Worm (Caenorhabditis elegans) whole organism, L3 larva: ENCODE data around the gene R10E11.5.
A peak's percentile ranks its signal among the peaks of the same experiment; 100 is the strongest.

ENCODE experiments used
- R02D3.7 ChIP-seq: fragments of 150-350 bp; optimal IDR thresholded peaks from 2 replicates; lab custom pipeline; 2014; ENCODE audit warnings: missing biosample characterization, missing genetic modification characterization
- ZK546.5 ChIP-seq: sonication (generic microtip); optimal IDR thresholded peaks from 2 replicates; lab custom pipeline; 2017; ENCODE audit warnings: missing biosample characterization, missing genetic modification characterization
- ama-1 ChIP-seq: fragments of 150-350 bp; optimal IDR thresholded peaks from 2 replicates; lab custom pipeline; 2018
- ceh-16 ChIP-seq: sonication (generic microtip); optimal IDR thresholded peaks from 2 replicates; lab custom pipeline; 2017; ENCODE audit warnings: missing biosample characterization, missing genetic modification characterization
- ceh-28 ChIP-seq: fragments of 150-350 bp; optimal IDR thresholded peaks from 2 replicates; lab custom pipeline; 2014; ENCODE audit warnings: missing biosample characterization, missing genetic modification reagents, missing genetic modification characterization
- ceh-82 ChIP-seq: fragments of 150-350 bp; optimal IDR thresholded peaks from 2 replicates; lab custom pipeline; 2014; ENCODE audit warnings: missing biosample characterization, missing genetic modification characterization
- ceh-9 ChIP-seq: sonication (generic microtip); optimal IDR thresholded peaks from 2 replicates; lab custom pipeline; 2018; ENCODE audit warnings: missing biosample characterization, missing genetic modification characterization
- egl-27 ChIP-seq: sonication (generic microtip); optimal IDR thresholded peaks from 4 replicates; lab custom pipeline; 2017; ENCODE audit warnings: missing biosample characterization, missing genetic modification reagents, missing genetic modification characterization
- egl-5 ChIP-seq: fragments of 150-350 bp; optimal IDR thresholded peaks from 2 replicates; lab custom pipeline; 2017; ENCODE audit warnings: missing biosample characterization, missing genetic modification reagents, missing genetic modification characterization, inconsistent platforms
- elt-1 ChIP-seq: fragments of 150-350 bp; optimal IDR thresholded peaks from 2 replicates; lab custom pipeline; 2014; ENCODE audit warnings: missing biosample characterization, missing genetic modification characterization
- elt-2 ChIP-seq: sonication (generic microtip); optimal IDR thresholded peaks from 2 replicates; lab custom pipeline; 2016; ENCODE audit warnings: missing genetic modification reagents, mild to moderate bottlenecking, missing genetic modification characterization, missing compliant biosample characterization
- elt-3 ChIP-seq, 3 experiments: fragments of 150-350 bp in 1 of 3; sonication (generic microtip) in 2 of 3; optimal IDR thresholded peaks; 2 replicates in 2 of 3; 4 replicates in 1 of 3; lab custom pipeline; 2014 to 2017; ENCODE audit warnings: missing biosample characterization in 3 of 3, missing genetic modification characterization in 3 of 3
- eor-1 ChIP-seq, 2 experiments: fragments of 150-350 bp; optimal IDR thresholded peaks; 2 replicates each; lab custom pipeline; 2014 to 2018; ENCODE audit warnings: missing biosample characterization in 2 of 2, missing genetic modification characterization in 2 of 2
- fkh-10 ChIP-seq: sonication (generic microtip); optimal IDR thresholded peaks from 2 replicates; lab custom pipeline; 2017; ENCODE audit warnings: missing biosample characterization, missing genetic modification reagents, missing genetic modification characterization
- fkh-2 ChIP-seq: fragments of 150-350 bp; optimal IDR thresholded peaks from 2 replicates; lab custom pipeline; 2014; ENCODE audit warnings: missing biosample characterization, missing genetic modification reagents, missing genetic modification characterization
- fos-1 ChIP-seq: fragments of 150-350 bp; optimal IDR thresholded peaks from 2 replicates; lab custom pipeline; 2014; ENCODE audit warnings: missing biosample characterization, missing genetic modification characterization
- jun-1 ChIP-seq: fragments of 150-350 bp; optimal IDR thresholded peaks from 2 replicates; lab custom pipeline; 2014; ENCODE audit warnings: missing biosample characterization, missing genetic modification reagents, missing genetic modification characterization
- lin-15B ChIP-seq: fragments of 150-350 bp; optimal IDR thresholded peaks from 2 replicates; lab custom pipeline; 2014; ENCODE audit warnings: missing biosample characterization, missing genetic modification characterization
- lin-39 ChIP-seq: fragments of 150-350 bp; optimal IDR thresholded peaks from 2 replicates; lab custom pipeline; 2018; ENCODE audit warnings: missing biosample characterization, missing genetic modification reagents, missing genetic modification characterization
- lsy-12 ChIP-seq: sonication (generic microtip); optimal IDR thresholded peaks from 2 replicates; lab custom pipeline; 2016; ENCODE audit warnings: mild to moderate bottlenecking, missing genetic modification characterization, missing compliant biosample characterization
- mml-1 ChIP-seq: fragments of 150-350 bp; sonication (generic microtip); optimal IDR thresholded peaks from 3 replicates; lab custom pipeline; 2014; ENCODE audit warnings: missing biosample characterization, missing genetic modification characterization
- nfya-1 ChIP-seq: sonication (generic microtip); optimal IDR thresholded peaks from 2 replicates; lab custom pipeline; 2017; ENCODE audit warnings: missing genetic modification characterization, mild to moderate bottlenecking, missing compliant biosample characterization, antibody characterized with exemption, moderate library complexity; ENCODE audit not compliant: insufficient read depth
- nhr-11 ChIP-seq: fragments of 150-350 bp; optimal IDR thresholded peaks from 2 replicates; lab custom pipeline; 2014; ENCODE audit warnings: missing biosample characterization, missing genetic modification characterization
- nhr-12 ChIP-seq: fragments of 150-350 bp; optimal IDR thresholded peaks from 2 replicates; lab custom pipeline; 2014; ENCODE audit warnings: missing biosample characterization, missing genetic modification characterization
- nhr-23 ChIP-seq: fragments of 150-350 bp; optimal IDR thresholded peaks from 2 replicates; lab custom pipeline; 2014; ENCODE audit warnings: missing biosample characterization, missing genetic modification reagents, missing genetic modification characterization
- nhr-237 ChIP-seq: fragments of 150-350 bp; optimal IDR thresholded peaks from 2 replicates; lab custom pipeline; 2014; ENCODE audit warnings: missing biosample characterization, missing genetic modification characterization
- nhr-25 ChIP-seq: sonication (generic microtip); optimal IDR thresholded peaks from 2 replicates; lab custom pipeline; 2017; ENCODE audit warnings: missing biosample characterization, missing genetic modification characterization
- nhr-28 ChIP-seq: fragments of 150-350 bp; optimal IDR thresholded peaks from 2 replicates; lab custom pipeline; 2014; ENCODE audit warnings: missing biosample characterization, missing genetic modification characterization
- nhr-43 ChIP-seq: sonication (generic microtip); optimal IDR thresholded peaks from 2 replicates; lab custom pipeline; 2016; ENCODE audit warnings: mild to moderate bottlenecking, missing genetic modification characterization, missing compliant biosample characterization; ENCODE audit not compliant: poor library complexity, severe bottlenecking
- nhr-67 ChIP-seq: fragments of 150-350 bp; optimal IDR thresholded peaks from 2 replicates; lab custom pipeline; 2014; ENCODE audit warnings: missing biosample characterization, missing genetic modification characterization
- nhr-76 ChIP-seq: fragments of 150-350 bp; sonication (generic microtip); optimal IDR thresholded peaks from 5 replicates; lab custom pipeline; 2014; ENCODE audit warnings: missing biosample characterization, missing genetic modification characterization
- nhr-77 ChIP-seq: fragments of 150-350 bp; optimal IDR thresholded peaks from 2 replicates; lab custom pipeline; 2014; ENCODE audit warnings: missing biosample characterization, missing genetic modification characterization
- pha-4 ChIP-seq: fragments of 150-350 bp; optimal IDR thresholded peaks from 2 replicates; lab custom pipeline; 2014; ENCODE audit warnings: missing biosample characterization, missing genetic modification reagents, missing genetic modification characterization
- pqm-1 ChIP-seq: fragments of 150-350 bp; optimal IDR thresholded peaks from 2 replicates; lab custom pipeline; 2017; ENCODE audit warnings: missing biosample characterization, missing genetic modification characterization, inconsistent platforms
- sea-2 ChIP-seq: fragments of 150-350 bp; sonication (generic microtip); optimal IDR thresholded peaks from 4 replicates; lab custom pipeline; 2014; ENCODE audit warnings: missing biosample characterization, missing genetic modification reagents, missing genetic modification characterization
- skn-1 ChIP-seq: fragments of 150-350 bp; optimal IDR thresholded peaks from 2 replicates; lab custom pipeline; 2014; ENCODE audit warnings: missing biosample characterization, missing genetic modification characterization
- snpc-4 ChIP-seq: fragments of 150-350 bp; optimal IDR thresholded peaks from 2 replicates; lab custom pipeline; 2014; ENCODE audit warnings: missing biosample characterization, missing genetic modification characterization
- tbx-2 ChIP-seq: sonication (generic microtip); optimal IDR thresholded peaks from 2 replicates; lab custom pipeline; 2016; ENCODE audit warnings: mild to moderate bottlenecking, missing genetic modification characterization, missing compliant biosample characterization
- unc-39 ChIP-seq: sonication (generic microtip); optimal IDR thresholded peaks from 4 replicates; lab custom pipeline; 2017; ENCODE audit warnings: missing biosample characterization, missing genetic modification characterization
- unc-62 ChIP-seq: fragments of 150-350 bp; sonication (generic microtip); optimal IDR thresholded peaks from 4 replicates; lab custom pipeline; 2014; ENCODE audit warnings: missing biosample characterization, missing genetic modification reagents, missing genetic modification characterization
- zag-1 ChIP-seq: fragments of 150-350 bp; optimal IDR thresholded peaks from 2 replicates; lab custom pipeline; 2014; ENCODE audit warnings: missing biosample characterization, missing genetic modification characterization
- ztf-11 ChIP-seq: fragments of 150-350 bp; optimal IDR thresholded peaks from 2 replicates; lab custom pipeline; 2014; ENCODE audit warnings: missing biosample characterization, missing genetic modification characterization
- ztf-4 ChIP-seq: fragments of 150-350 bp; optimal IDR thresholded peaks from 2 replicates; lab custom pipeline; 2014; ENCODE audit warnings: missing biosample characterization, missing genetic modification characterization

The R10E11.5 gene

ce11 chrIII:9783133-9783590, 6.3 kb downstream of the R10E11.5 start (continued):
- TF ChIP-seq unc-62 (no peak), nhr-23 (tag; lab: Kevin White, UChicago) (peak; percentile 21), lin-39 (tag; lab: Kevin White, UChicago) (no peak)

- TF ChIP-seq nhr-28 = no peak
- TF ChIP-seq ceh-82 = no peak
- TF ChIP-seq tbx-2 (tag; lab: Kevin White, UChicago) = no peak
- no peak for TF ChIP-seq nhr-12 (tag; lab: Kevin White, UChicago)
- TF ChIP-seq pqm-1 (tag; lab: Kevin White, UChicago) = no peak
- no peak for TF ChIP-seq elt-1 (tag; lab: Kevin White, UChicago)
- no peak for TF ChIP-seq fos-1 (tag; lab: Kevin White, UChicago)
- no peak for TF ChIP-seq egl-5
- no peak for TF ChIP-seq skn-1
- no peak for TF ChIP-seq eor-1 (tag; optimal IDR thresholded peaks at IDR 0.05; lab: Kevin White, UChicago)
- no peak for TF ChIP-seq ceh-16 (tag; lab: Kevin White, UChicago)
- no peak for TF ChIP-seq elt-3 (tag; optimal IDR thresholded peaks at IDR 0.05; lab: Kevin White, UChicago)
- no peak for TF ChIP-seq ceh-28 (tag; lab: Kevin White, UChicago)
- TF ChIP-seq unc-39 (tag; lab: Kevin White, UChicago) = no peak
- TF ChIP-seq zag-1 (tag; lab: Kevin White, UChicago) = no peak
Observed at ce11 chrIII:9782483-9783081, 6.9 kb downstream of the R10E11.5 start, which contains the start of gene R10E11.6. Gene R10E11.6, plus strand, starts transcription at chrIII:9783006.

ce11 chrIII:9782011-9782436, 7.4 kb downstream of the R10E11.5 start, which contains the start of gene vha-2:
Gene vha-2, plus strand, starts transcription at chrIII:9782164.
- peak; percentile 15 for TF ChIP-seq elt-2 (tag; lab: Kevin White, UChicago)
- TF ChIP-seq sea-2 (GFP tag; lab: Kevin White, UChicago) = no peak
- TF ChIP-seq nhr-43 (tag; lab: Kevin White, UChicago) = peak; percentile 37
- peak; percentile 75 for TF ChIP-seq ama-1 (lab: Kevin White, UChicago)

ce11 chrIII:9780665-9781304, 8.7 kb downstream of the R10E11.5 start, which contains the start of gene vha-1:
Gene vha-1, plus strand, starts transcription at chrIII:9781254.
- TF ChIP-seq nhr-76 (tag; lab: Kevin White, UChicago) = no peak
- no peak for TF ChIP-seq fkh-2 (tag; lab: Kevin White, UChicago)
- peak; percentile 63 for TF ChIP-seq unc-62
- peak; percentile 70 for TF ChIP-seq snpc-4 (tag; lab: Kevin White, UChicago)
- no peak for TF ChIP-seq nhr-67
- no peak for TF ChIP-seq nhr-28
- TF ChIP-seq sea-2 (GFP tag; lab: Kevin White, UChicago) = no peak
- TF ChIP-seq R02D3.7 = peak; percentile 59
- peak; percentile 65 for TF ChIP-seq nhr-25
- peak; percentile 90 for TF ChIP-seq nfya-1 (tag; lab: Kevin White, UChicago)
- no peak for TF ChIP-seq zag-1 (tag; lab: Kevin White, UChicago)
- TF ChIP-seq egl-5 = peak; percentile 46
- TF ChIP-seq pha-4 = peak; percentile 92
- no peak for TF ChIP-seq unc-39 (tag; lab: Kevin White, UChicago)
- peak; percentile 16 for TF ChIP-seq fkh-10
- no peak for TF ChIP-seq elt-1 (tag; lab: Kevin White, UChicago)
- peak; percentile 66 for TF ChIP-seq ceh-28 (tag; lab: Kevin White, UChicago)
- no peak for TF ChIP-seq nhr-237
- peak; percentile 3 for TF ChIP-seq ZK546.5 (tag; lab: Kevin White, UChicago)
- TF ChIP-seq nhr-77 (tag; lab: Kevin White, UChicago) = peak; percentile 40
- no peak for TF ChIP-seq ceh-9
- TF ChIP-seq ztf-4 (tag; lab: Kevin White, UChicago) = peak; percentile 52
- peak; percentile 80 for TF ChIP-seq lin-39 (tag; lab: Kevin White, UChicago)
- TF ChIP-seq nhr-12 (tag; lab: Kevin White, UChicago) = no peak
- TF ChIP-seq nhr-11 = no peak
- TF ChIP-seq egl-27 (tag; lab: Kevin White, UChicago) = no peak
- peak; percentile 58 for TF ChIP-seq nhr-43 (tag; lab: Kevin White, UChicago)
- peak in 2 of 3 experiments; percentile 23 to 46 for TF ChIP-seq elt-3 (tag; optimal IDR thresholded peaks at IDR 0.05; lab: Kevin White, UChicago)
- TF ChIP-seq mml-1 (tag; lab: Kevin White, UChicago) = no peak
- no peak for TF ChIP-seq eor-1 (tag; optimal IDR thresholded peaks at IDR 0.05; lab: Kevin White, UChicago)
- peak; percentile 80 for TF ChIP-seq lsy-12
- TF ChIP-seq skn-1 = peak; percentile 75
- TF ChIP-seq lin-15B (tag; lab: Kevin White, UChicago) = peak; percentile 98
- no peak for TF ChIP-seq ztf-11 (tag; lab: Kevin White, UChicago)
- peak; percentile 74 for TF ChIP-seq ama-1 (lab: Kevin White, UChicago)
- no peak for TF ChIP-seq ceh-82
- peak; percentile 80 for TF ChIP-seq fos-1 (tag; lab: Kevin White, UChicago)
- TF ChIP-seq jun-1 (tag; lab: Kevin White, UChicago) = peak; percentile 90
- peak; percentile 94 for TF ChIP-seq pqm-1 (tag; lab: Kevin White, UChicago)
